Worm (Caenorhabditis elegans) whole organism, early embryonic: ENCODE data around the gene C50B6.1.

Experiments used
- B0310.2 ChIP-seq: sonication (generic microtip); optimal IDR thresholded peaks from 2 replicates; lab custom pipeline; 2016; ENCODE audit warnings: mild to moderate bottlenecking, missing genetic modification characterization, missing compliant biosample characterization
- ama-1 ChIP-seq: fragments of 150-350 bp; optimal IDR thresholded peaks from 2 replicates; lab custom pipeline; 2014
- ets-7 ChIP-seq: sonication (generic microtip); optimal IDR thresholded peaks from 2 replicates; lab custom pipeline; 2016; ENCODE audit warnings: missing genotype, missing genetic modification characterization, missing compliant biosample characterization
- scrt-1 ChIP-seq: fragments of 200-800 bp; sonication (Bioruptor generic); IDR thresholded peaks from 2 replicates; pipeline ENCODE4 v1.3.6; 2022; ENCODE audit warnings: missing genetic modification characterization, missing compliant biosample characterization

DNA sequence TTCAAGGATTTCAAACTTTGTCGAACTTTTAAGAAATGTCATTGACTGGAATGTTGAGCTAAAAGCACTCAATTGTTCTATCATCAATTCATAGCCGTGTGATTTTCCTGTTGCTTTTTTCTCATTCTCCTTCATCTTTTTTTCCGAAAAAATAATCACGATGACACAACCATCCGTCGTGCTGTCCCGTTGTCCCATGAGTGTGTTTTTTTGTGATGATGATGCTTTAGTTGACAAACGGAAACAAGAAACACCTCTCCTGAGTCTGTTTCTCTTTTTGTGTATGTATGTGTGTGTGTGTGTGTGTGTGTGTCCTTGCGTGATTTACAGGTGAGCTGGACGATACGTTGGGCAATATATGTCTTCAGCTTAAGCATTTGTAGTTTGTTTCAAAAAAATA is 8.2 kb upstream of the C50B6.1 start:
- TF ChIP-seq ets-7, result no peak
- TF ChIP-seq scrt-1, result no peak
- no peak for TF ChIP-seq ama-1 (lab: Kevin White, UChicago)
- TF ChIP-seq B0310.2 (tag; lab: Kevin White, UChicago), result no peak
